Fruit fly (Drosophila melanogaster) whole organism, adult: ENCODE data around the gene KP78b.

Experiments
- CG11617 ChIP-seq: fragments of 200-800 bp; sonication (Bioruptor generic); optimal IDR thresholded peaks from 2 replicates; lab custom pipeline; 2017; ENCODE audit warnings: mild to moderate bottlenecking, missing biosample characterization, missing genetic modification reagents, missing genetic modification characterization
- CG14711 ChIP-seq: fragments of 200-800 bp; sonication (Bioruptor generic); optimal IDR thresholded peaks from 2 replicates; lab custom pipeline; 2018; ENCODE audit warnings: missing biosample characterization, mild to moderate bottlenecking, missing genetic modification characterization, moderate library complexity
- CG1620 ChIP-seq: fragments of 200-800 bp; sonication (Bioruptor generic); optimal IDR thresholded peaks from 2 replicates; lab custom pipeline; 2016; ENCODE audit warnings: missing biosample characterization, missing genetic modification characterization
- CG33017 ChIP-seq: fragments of 200-800 bp; sonication (Bioruptor generic); optimal IDR thresholded peaks from 2 replicates; lab custom pipeline; 2018; ENCODE audit warnings: missing biosample characterization, mild to moderate bottlenecking, missing genetic modification characterization, moderate library complexity
- CG5204 ChIP-seq: fragments of 200-800 bp; sonication (Bioruptor generic); optimal IDR thresholded peaks from 2 replicates; lab custom pipeline; 2016; ENCODE audit warnings: missing biosample characterization, missing genetic modification characterization
- CG7045 ChIP-seq: fragments of 200-800 bp; sonication (Bioruptor generic); optimal IDR thresholded peaks from 2 replicates; lab custom pipeline; 2017; ENCODE audit warnings: missing biosample characterization, mild to moderate bottlenecking, missing genetic modification characterization
- CG7101 ChIP-seq: fragments of 200-800 bp; sonication (Bioruptor generic); optimal IDR thresholded peaks from 2 replicates; lab custom pipeline; 2018; ENCODE audit warnings: missing biosample characterization, mild to moderate bottlenecking, missing genetic modification characterization, moderate library complexity
- Clk ChIP-seq: fragments of 200-800 bp; sonication (Bioruptor generic); optimal IDR thresholded peaks from 2 replicates; lab custom pipeline; 2017; ENCODE audit warnings: missing biosample characterization, missing genetic modification characterization
- Crg-1 ChIP-seq: fragments of 200-800 bp; sonication (Bioruptor generic); optimal IDR thresholded peaks from 2 replicates; lab custom pipeline; 2016; ENCODE audit warnings: missing biosample characterization, missing genetic modification characterization
- Hr96 ChIP-seq: fragments of 200-800 bp; sonication (Bioruptor generic); optimal IDR thresholded peaks from 2 replicates; lab custom pipeline; 2016; ENCODE audit warnings: missing biosample characterization, missing genetic modification characterization
- Mnt ChIP-seq: fragments of 200-800 bp; sonication (Bioruptor generic); optimal IDR thresholded peaks from 2 replicates; lab custom pipeline; 2016; ENCODE audit warnings: missing biosample characterization, mild to moderate bottlenecking, missing genetic modification characterization
- bab1 ChIP-seq: fragments of 200-800 bp; sonication (Bioruptor generic); optimal IDR thresholded peaks from 3 replicates; lab custom pipeline; 2019; ENCODE audit warnings: missing biosample characterization, mild to moderate bottlenecking, missing genetic modification characterization, moderate library complexity
- cic ChIP-seq: fragments of 200-800 bp; sonication (Bioruptor generic); optimal IDR thresholded peaks from 2 replicates; lab custom pipeline; 2017; ENCODE audit warnings: missing biosample characterization, mild to moderate bottlenecking, missing genetic modification characterization, moderate library complexity
- cnc ChIP-seq, 2 experiments: fragments of >200 bp; optimal IDR thresholded peaks; 2 replicates each; lab custom pipeline; 2017
- kay ChIP-seq: fragments of 200-800 bp; sonication (Bioruptor generic); peaks from one replicate; lab custom pipeline; 2016; ENCODE audit warnings: missing biosample characterization, missing genetic modification characterization, borderline replicate concordance
- ovo ChIP-seq: fragments of 200-800 bp; sonication (Bioruptor generic); optimal IDR thresholded peaks from 2 replicates; lab custom pipeline; 2016; ENCODE audit warnings: missing biosample characterization, missing genetic modification characterization
- pad ChIP-seq: fragments of 200-800 bp; sonication (Bioruptor generic); optimal IDR thresholded peaks from 3 replicates; lab custom pipeline; 2017; ENCODE audit warnings: missing biosample characterization, missing genetic modification characterization, mild to moderate bottlenecking, moderate library complexity, missing genetic modification reagents
- tj ChIP-seq: fragments of 200-800 bp; sonication (Bioruptor generic); optimal IDR thresholded peaks from 3 replicates; lab custom pipeline; 2017; ENCODE audit warnings: missing biosample characterization, mild to moderate bottlenecking, missing genetic modification characterization, moderate library complexity
- toe ChIP-seq: fragments of 200-800 bp; sonication (Bioruptor generic); optimal IDR thresholded peaks from 2 replicates; lab custom pipeline; 2016; ENCODE audit warnings: missing biosample characterization, missing genetic modification characterization

The KP78b gene

DNA sequence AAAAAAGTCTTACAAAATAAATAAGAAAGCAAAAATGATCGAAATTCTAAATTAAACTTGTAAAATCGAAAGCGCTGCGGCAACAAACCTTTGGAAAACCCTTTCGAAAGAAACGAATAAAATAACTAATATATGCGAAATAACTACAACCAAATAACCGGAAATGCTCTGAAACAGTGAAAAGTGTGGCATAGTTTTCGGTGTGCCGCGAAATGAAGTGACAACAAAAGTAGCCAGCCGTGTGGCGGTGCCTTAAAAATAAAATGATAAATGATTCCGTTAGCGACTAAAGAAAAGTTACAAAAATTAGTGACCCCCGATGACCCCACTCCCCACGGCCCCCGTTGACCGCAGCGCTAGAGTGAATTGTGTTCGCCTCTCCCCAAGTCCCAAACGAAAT is 14.6 kb downstream of the KP78b start:
- TF ChIP-seq bab1 (GFP tag; lab: Kevin White, UChicago) (no peak), cic (GFP tag; lab: Kevin White, UChicago) (no peak), ovo (GFP tag; lab: Kevin White, UChicago) (no peak)

DNA sequence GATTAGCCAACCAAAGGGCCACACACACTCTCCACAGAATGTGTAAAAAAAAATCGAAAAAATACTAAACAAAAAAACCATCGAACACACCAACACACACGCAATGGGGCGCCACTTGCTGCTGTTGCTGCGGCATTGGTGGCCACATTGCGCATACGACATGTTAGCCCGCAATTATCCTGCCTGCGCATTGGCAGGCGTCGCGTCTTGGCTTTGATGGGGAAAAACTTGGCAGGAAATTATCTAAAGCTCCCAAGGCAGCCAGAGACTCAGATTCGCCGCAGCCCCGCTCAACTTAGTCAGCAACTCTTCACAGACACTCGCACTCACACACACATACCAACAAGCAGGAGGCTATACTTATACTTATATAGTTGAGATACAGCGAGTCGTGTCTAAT is 15.8 kb downstream of the KP78b start:
- TF ChIP-seq CG7045 (no peak), Clk (GFP tag; lab: Kevin White, UChicago) (no peak), kay (GFP tag; lab: Kevin White, UChicago) (peak; percentile 27), cic (GFP tag; lab: Kevin White, UChicago) (no peak), CG1620 (GFP tag; lab: Kevin White, UChicago) (no peak), CG33017 (tag; lab: Kevin White, UChicago) (no peak), pad (GFP tag; lab: Kevin White, UChicago) (peak; percentile 53), CG11617 (no peak), Crg-1 (GFP tag; lab: Kevin White, UChicago) (no peak), cnc (optimal IDR thresholded peaks at IDR 0.05; lab: Kevin White, UChicago) (no peak)

DNA sequence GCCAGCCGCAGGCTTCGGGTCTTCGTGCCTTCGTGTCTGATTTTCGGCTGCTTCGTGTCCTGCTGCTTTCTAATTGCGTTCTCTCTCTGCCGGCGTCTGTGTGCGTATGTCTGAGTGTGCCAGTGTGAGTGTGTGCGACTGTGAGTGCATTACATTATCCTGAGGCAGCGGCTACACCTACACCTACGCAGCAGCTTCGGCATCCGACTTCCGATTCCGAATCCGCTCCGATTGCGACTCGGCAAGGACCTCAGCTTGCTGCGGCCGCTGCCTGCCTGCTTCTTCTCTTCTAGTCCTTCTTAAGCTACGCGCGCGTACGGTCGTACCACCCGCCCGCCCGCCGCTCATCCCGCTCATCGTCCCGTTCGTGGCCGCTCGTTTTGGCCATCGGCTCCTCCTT is 17.1 kb downstream of the KP78b start:
- TF ChIP-seq pad (GFP tag; lab: Kevin White, UChicago), result peak; percentile 36
- no peak for TF ChIP-seq CG14711 (tag; lab: Kevin White, UChicago)

DNA sequence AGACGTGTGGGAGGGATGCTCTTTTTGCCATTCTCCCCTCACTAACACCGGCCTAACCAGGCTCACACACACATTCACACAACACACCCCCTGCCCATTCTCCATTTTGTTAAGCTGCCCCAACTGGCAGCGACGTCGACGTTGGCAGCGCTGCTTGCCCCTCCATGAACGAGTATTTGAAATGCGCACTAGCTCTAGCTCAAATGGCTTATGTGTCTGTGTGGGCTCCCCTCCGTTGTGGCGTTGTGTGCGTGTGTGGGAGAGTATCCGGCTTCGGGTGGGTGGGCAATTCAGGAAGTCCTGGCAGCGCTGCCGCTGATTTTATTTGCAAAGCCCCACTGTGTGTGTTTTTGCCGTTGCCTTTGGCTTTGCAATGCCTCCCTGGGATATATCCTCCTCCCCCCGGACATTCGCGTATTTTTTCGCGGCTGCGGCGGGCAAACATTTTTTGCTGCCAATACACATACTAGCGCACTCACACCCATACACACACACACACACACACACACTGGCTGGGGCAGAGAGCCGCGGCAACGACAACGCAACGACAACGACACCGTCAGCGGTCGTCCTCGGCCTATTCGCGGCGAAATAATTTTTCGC is 18.6 kb downstream of the KP78b start:
- no peak for TF ChIP-seq kay (GFP tag; lab: Kevin White, UChicago)
- peak; percentile 94 for TF ChIP-seq pad (GFP tag; lab: Kevin White, UChicago)

DNA sequence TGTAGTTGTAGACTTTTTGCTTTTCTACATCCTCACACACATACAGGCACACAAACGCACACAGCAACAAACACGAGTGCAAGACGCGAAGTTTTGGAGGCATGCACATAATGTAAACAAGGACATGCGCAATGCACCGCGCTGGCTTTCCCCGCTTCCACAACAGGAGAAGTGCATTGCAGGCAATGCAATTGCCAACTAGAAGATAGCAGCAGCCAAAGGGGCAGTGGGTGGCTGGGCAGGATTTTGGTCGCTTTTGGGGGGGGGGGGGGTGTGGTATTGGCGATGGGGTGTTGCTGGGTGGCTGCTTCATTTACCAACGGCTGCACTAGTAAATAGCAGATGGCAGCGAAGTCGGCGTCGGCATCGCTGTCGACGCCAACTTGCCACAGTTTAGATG is 22.2 kb downstream of the KP78b start:
- no peak for TF ChIP-seq cic (GFP tag; lab: Kevin White, UChicago)
- TF ChIP-seq pad (GFP tag; lab: Kevin White, UChicago), result peak; percentile 91
- no peak for TF ChIP-seq Mnt

DNA sequence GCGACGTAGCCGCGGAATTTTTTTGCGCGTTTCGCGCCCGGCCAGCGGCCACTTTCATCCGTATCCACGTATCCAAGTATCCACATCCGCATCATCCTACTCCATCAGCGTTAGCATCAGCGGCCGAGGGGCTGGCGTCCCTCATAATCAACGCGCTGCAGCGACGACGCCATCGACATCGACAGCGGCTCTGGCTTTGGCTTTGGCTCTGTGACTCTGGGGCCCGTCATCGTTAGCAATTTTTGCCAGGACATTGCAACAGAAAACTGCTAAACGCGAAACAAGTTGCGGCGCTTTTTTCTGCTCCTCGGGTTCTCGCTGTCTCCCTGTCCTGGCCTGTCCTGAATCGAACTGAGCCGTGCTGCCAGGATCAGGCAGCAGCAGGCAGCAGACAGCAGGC is 24.8 kb downstream of the KP78b start, which contains the start of gene pros:
Gene pros (plus strand): TSS at position 301 of the 400 bp plus-strand sequence.
- no peak for TF ChIP-seq ovo (GFP tag; lab: Kevin White, UChicago)
- no peak for TF ChIP-seq tj
- TF ChIP-seq cic (GFP tag; lab: Kevin White, UChicago), result no peak
- no peak for TF ChIP-seq bab1 (GFP tag; lab: Kevin White, UChicago)
- TF ChIP-seq toe, result no peak
- no peak for TF ChIP-seq CG7101 (tag; lab: Kevin White, UChicago)
- TF ChIP-seq cnc (optimal IDR thresholded peaks at IDR 0.05; lab: Kevin White, UChicago), result no peak

DNA sequence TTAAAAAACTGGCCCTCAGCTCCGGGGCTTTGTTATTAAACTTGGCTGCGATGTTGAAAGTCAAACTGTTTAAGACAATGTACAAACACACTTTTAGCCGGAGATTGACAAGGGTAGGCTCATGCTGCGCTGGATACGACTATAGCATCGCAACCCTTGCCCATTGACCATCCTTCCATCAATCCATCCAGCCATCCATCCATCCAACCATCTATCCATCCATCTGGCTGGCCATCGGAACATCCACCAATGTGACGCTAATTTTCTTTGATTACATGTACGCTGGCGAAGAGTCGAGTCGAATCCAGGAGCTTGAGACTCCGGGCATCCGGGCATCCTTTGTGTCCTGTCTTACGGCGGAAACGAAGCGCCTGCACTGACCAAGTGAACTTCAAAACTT is 36.3 kb downstream of the KP78b start:
- no peak for TF ChIP-seq CG5204
- no peak for TF ChIP-seq pad (GFP tag; lab: Kevin White, UChicago)
- TF ChIP-seq cic (GFP tag; lab: Kevin White, UChicago), result no peak
- no peak for TF ChIP-seq Crg-1 (GFP tag; lab: Kevin White, UChicago)
- no peak for TF ChIP-seq CG11617
- no peak for TF ChIP-seq CG7045

DNA sequence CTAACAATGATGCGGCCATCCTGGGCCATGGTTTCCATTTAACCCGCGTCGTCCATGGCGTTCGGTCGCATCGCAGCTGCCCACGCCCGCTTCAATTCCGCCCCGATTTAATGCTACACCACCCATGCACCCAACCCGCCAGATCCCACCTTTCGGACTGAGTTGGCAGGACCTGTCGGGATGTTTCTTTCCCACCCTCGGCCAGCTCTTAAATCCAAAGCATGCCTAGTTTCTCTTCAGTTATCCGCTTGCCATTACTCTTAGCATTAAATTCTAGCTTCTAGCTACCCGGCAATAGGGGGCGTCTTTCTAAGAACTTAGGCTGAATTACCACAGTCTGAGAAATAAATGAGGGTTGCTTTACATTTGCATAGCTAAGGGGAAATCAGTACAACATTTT is 40.6 kb downstream of the KP78b start:
- no peak for TF ChIP-seq CG11617
- no peak for TF ChIP-seq cnc (optimal IDR thresholded peaks at IDR 0.05; lab: Kevin White, UChicago)
- no peak for TF ChIP-seq kay (GFP tag; lab: Kevin White, UChicago)
- no peak for TF ChIP-seq toe
- no peak for TF ChIP-seq CG7101 (tag; lab: Kevin White, UChicago)
- TF ChIP-seq bab1 (GFP tag; lab: Kevin White, UChicago), result no peak
- no peak for TF ChIP-seq ovo (GFP tag; lab: Kevin White, UChicago)
- no peak for TF ChIP-seq CG1620 (GFP tag; lab: Kevin White, UChicago)

DNA sequence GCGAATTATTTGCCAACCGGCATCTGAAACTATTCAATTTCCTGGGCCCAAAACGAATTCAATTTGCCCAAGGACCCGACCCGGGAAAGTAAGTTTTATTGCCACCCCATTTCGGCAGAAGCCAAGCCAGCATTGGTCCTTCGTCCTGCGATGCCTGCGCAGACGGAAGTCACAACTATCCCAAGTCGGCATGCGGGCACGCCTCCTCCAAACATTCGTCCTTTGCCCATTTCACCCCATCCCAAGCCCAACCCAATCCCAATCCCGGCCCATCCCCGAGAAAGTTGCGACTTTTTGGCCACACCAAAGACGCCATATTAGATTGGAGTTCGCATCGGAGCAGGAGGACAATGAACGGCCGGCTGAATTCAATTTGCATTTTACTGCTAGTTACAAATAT is 42.3 kb downstream of the KP78b start:
- TF ChIP-seq tj (no peak), Hr96 (no peak), bab1 (GFP tag; lab: Kevin White, UChicago) (no peak), CG5204 (no peak), cnc (optimal IDR thresholded peaks at IDR 0.05; lab: Kevin White, UChicago) (no peak), Clk (GFP tag; lab: Kevin White, UChicago) (no peak), CG14711 (tag; lab: Kevin White, UChicago) (no peak), Mnt (no peak), pad (GFP tag; lab: Kevin White, UChicago) (no peak)
